Worm (Caenorhabditis elegans) whole organism, early embryonic: ENCODE data around the gene T07F12.4.

Experiments
- B0310.2 ChIP-seq: sonication (generic microtip); optimal IDR thresholded peaks from 2 replicates; lab custom pipeline; 2016; ENCODE audit warnings: mild to moderate bottlenecking, missing genetic modification characterization, missing compliant biosample characterization
- F13C5.2 ChIP-seq: sonication (generic microtip); optimal IDR thresholded peaks from 2 replicates; lab custom pipeline; 2017; ENCODE audit warnings: mild to moderate bottlenecking, missing genetic modification characterization, inconsistent platforms, missing compliant biosample characterization
- aly-1 ChIP-seq: sonication (generic microtip); optimal IDR thresholded peaks from 2 replicates; lab custom pipeline; 2016; ENCODE audit warnings: missing genetic modification characterization, missing compliant biosample characterization
- ama-1 ChIP-seq: fragments of 150-350 bp; optimal IDR thresholded peaks from 2 replicates; lab custom pipeline; 2014
- ceh-13 ChIP-seq: fragments of 200-800 bp; sonication (Bioruptor generic); optimal IDR thresholded peaks from 2 replicates; lab custom pipeline; 2018; ENCODE audit warnings: mild to moderate bottlenecking, missing genetic modification characterization, missing compliant biosample characterization
- ceh-36 ChIP-seq: sonication (generic microtip); optimal IDR thresholded peaks from 2 replicates; lab custom pipeline; 2016; ENCODE audit warnings: missing genetic modification characterization, inconsistent platforms, missing compliant biosample characterization
- ets-7 ChIP-seq: sonication (generic microtip); optimal IDR thresholded peaks from 2 replicates; lab custom pipeline; 2016; ENCODE audit warnings: missing genotype, missing genetic modification characterization, missing compliant biosample characterization
- flt-1 ChIP-seq: fragments of 200-800 bp; sonication (Bioruptor generic); IDR thresholded peaks from 2 replicates; pipeline ENCODE4 v1.3.6; 2022; ENCODE audit warnings: missing genetic modification characterization, missing compliant biosample characterization
- hmbx-1 ChIP-seq: sonication (generic microtip); optimal IDR thresholded peaks from 2 replicates; lab custom pipeline; 2016; ENCODE audit warnings: mild to moderate bottlenecking, missing genetic modification characterization, missing compliant biosample characterization
- hmg-4 ChIP-seq: fragments of 200-800 bp; sonication (Bioruptor generic); optimal IDR thresholded peaks from 2 replicates; lab custom pipeline; 2018; ENCODE audit warnings: mild to moderate bottlenecking, missing genetic modification characterization, missing compliant biosample characterization
- hnd-1 ChIP-seq: sonication (generic microtip); optimal IDR thresholded peaks from 2 replicates; lab custom pipeline; 2016; ENCODE audit warnings: missing genetic modification characterization, missing compliant biosample characterization
- pes-1 ChIP-seq: fragments of 200-800 bp; sonication (Bioruptor generic); IDR thresholded peaks from 2 replicates; pipeline ENCODE4 v1.3.6; 2022; ENCODE audit warnings: missing genetic modification reagents, missing genetic modification characterization, missing compliant biosample characterization
- scrt-1 ChIP-seq: fragments of 200-800 bp; sonication (Bioruptor generic); IDR thresholded peaks from 2 replicates; pipeline ENCODE4 v1.3.6; 2022; ENCODE audit warnings: missing genetic modification characterization, missing compliant biosample characterization
- sea-1 ChIP-seq: fragments of 200-800 bp; sonication (Bioruptor generic); conservative IDR thresholded peaks from 2 replicates; pipeline ENCODE4 v1.3.6; 2022; ENCODE audit warnings: missing genetic modification characterization, missing compliant biosample characterization
- tbx-11 ChIP-seq: fragments of 200-800 bp; sonication (Bioruptor generic); IDR thresholded peaks from 2 replicates; pipeline ENCODE4 v1.3.6; 2022; ENCODE audit warnings: missing genetic modification characterization, missing compliant biosample characterization
- tbx-37 ChIP-seq: fragments of 200-800 bp; sonication (Bioruptor generic); conservative IDR thresholded peaks from 2 replicates; pipeline ENCODE4 v1.3.6; 2022; ENCODE audit warnings: missing genetic modification reagents, missing genetic modification characterization, missing compliant biosample characterization
- tra-4 ChIP-seq: sonication (generic microtip); optimal IDR thresholded peaks from 2 replicates; lab custom pipeline; 2017; ENCODE audit warnings: missing genetic modification characterization, missing compliant biosample characterization

T07F12.4 gene

DNA sequence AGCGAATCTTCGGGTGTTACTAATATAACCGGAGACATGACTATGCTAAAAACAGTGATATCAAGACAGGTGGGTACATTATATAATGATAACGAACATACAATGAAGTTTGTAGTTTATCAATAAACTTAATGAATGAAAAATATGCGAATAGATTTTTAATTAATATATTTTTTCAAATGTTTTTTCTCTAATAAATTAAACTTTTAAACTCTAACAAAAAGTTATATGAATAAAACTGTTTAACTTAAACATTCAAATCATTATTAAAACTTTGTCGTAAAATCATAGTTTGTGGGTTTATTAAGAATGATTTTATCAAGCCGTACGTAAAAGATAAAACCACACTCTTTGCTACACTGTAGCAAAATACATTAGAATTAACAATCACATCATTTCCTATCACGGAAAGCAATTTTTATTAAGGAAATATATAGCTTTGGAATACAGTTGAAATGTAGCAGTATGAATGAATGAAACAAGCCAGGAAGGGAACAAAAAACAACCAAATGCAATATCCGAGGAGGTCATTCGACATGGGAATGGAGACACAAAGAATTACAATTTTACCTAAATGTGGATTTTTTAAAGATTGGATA lies 20.4 kb upstream of the T07F12.4 start, which contains the start of gene K05B2.4:
K05B2.4 (minus strand) TSS at position 51 of the 599 bp plus-strand sequence.
- TF ChIP-seq sea-1 (GFP tag; lab: Robert Waterston, UW) (no peak), ama-1 (lab: Kevin White, UChicago) (no peak), F13C5.2 (tag; lab: Kevin White, UChicago) (no peak), hnd-1 (tag; lab: Kevin White, UChicago) (no peak), B0310.2 (no peak), ceh-36 (no peak), aly-1 (tag; lab: Kevin White, UChicago) (no peak), tbx-37 (GFP tag; lab: Robert Waterston, UW) (no peak), pes-1 (no peak), tra-4 (no peak), ceh-13 (GFP tag; lab: Kevin White, UChicago) (no peak), hmbx-1 (tag; lab: Kevin White, UChicago) (no peak), flt-1 (GFP tag; lab: Robert Waterston, UW) (no peak)

DNA sequence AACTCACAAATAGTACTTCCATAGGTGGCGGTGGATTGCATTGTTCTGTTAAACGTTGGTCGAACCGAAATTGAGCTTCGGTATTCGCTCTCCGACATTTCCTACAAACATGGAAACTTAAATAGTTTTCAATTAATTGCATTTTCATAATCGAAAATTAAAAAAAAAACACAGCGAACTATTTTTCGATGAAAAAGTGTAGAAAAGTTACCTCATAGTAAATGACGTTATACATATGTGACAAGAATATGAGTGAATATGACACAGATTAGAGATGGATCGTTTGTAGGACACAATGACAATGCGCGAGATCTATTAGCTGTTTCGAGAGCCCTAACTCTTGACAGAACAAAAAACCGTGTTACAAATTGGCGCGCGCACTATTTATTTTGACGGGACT lies 15.3 kb upstream of the T07F12.4 start, which contains the start of gene ifa-4:
ifa-4 (minus strand) TSS at position 101 of the 400 bp plus-strand sequence.
- TF ChIP-seq tra-4: no peak
- no peak for TF ChIP-seq tbx-37 (GFP tag; lab: Robert Waterston, UW)
- TF ChIP-seq ceh-13 (GFP tag; lab: Kevin White, UChicago): no peak
- TF ChIP-seq hmg-4 (GFP tag; lab: Kevin White, UChicago): no peak
- no peak for TF ChIP-seq F13C5.2 (tag; lab: Kevin White, UChicago)
- no peak for TF ChIP-seq flt-1 (GFP tag; lab: Robert Waterston, UW)
- TF ChIP-seq ama-1 (lab: Kevin White, UChicago): no peak
- no peak for TF ChIP-seq hmbx-1 (tag; lab: Kevin White, UChicago)
- no peak for TF ChIP-seq B0310.2
- no peak for TF ChIP-seq ets-7 (tag; lab: Kevin White, UChicago)
- TF ChIP-seq ceh-36: no peak
- no peak for TF ChIP-seq sea-1 (GFP tag; lab: Robert Waterston, UW)
- no peak for TF ChIP-seq tbx-11 (GFP tag; lab: Robert Waterston, UW)
- TF ChIP-seq pes-1: no peak
- no peak for TF ChIP-seq scrt-1 (GFP tag; lab: Robert Waterston, UW)

DNA sequence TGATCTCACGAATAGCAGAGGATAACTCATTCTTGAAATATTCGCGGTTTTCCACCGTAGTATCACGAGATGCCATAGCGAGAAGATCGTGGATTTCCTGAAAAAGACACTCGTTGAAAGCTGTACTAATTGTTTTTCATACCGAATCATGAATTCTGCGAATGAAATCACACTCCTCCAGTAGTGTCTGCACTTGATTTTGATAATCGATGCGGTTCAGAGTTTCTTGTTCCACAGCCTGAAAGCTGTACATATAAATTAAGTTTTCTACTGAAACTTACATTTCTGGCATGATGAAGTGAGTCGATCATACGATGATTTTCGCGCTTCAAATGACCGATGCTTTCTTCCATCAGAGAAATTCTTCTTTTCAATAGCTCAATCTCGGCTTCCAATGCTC lies 13.8 kb upstream of the T07F12.4 start:
- no peak for TF ChIP-seq ceh-36

ce11 chrX:4911287-4911876 lies 10.8 kb upstream of the T07F12.4 start:
- TF ChIP-seq tbx-11 (GFP tag; lab: Robert Waterston, UW): no peak
- no peak for TF ChIP-seq ama-1 (lab: Kevin White, UChicago)
- no peak for TF ChIP-seq sea-1 (GFP tag; lab: Robert Waterston, UW)

- TF ChIP-seq tbx-37 (GFP tag; lab: Robert Waterston, UW): no peak
- TF ChIP-seq hmg-4 (GFP tag; lab: Kevin White, UChicago): no peak
Measured at ce11 chrX:4905804-4906203, 5.2 kb upstream of the T07F12.4 start, which contains the start of gene K05B2.2. TSS of gene K05B2.2 (plus strand) at chrX:4906081.

DNA sequence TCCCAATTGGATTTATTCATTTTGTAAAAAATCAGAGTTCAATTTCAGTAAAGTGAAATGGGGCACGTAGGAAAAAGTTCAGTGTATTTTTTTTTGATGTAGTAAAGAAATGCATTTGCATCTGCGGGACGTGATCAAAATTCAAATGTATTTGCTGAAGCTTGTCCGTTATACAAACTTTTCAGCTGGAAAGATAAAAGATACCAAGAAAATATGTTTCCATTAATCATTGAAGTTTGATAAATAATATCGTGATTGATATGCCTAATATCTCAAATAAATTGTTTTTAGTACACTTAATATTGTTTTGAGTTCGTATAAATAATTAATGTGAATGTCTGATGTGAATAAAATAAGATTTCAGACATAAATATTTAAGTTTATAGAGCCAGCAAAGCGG lies 1.8 kb upstream of the T07F12.4 start:
- TF ChIP-seq scrt-1 (GFP tag; lab: Robert Waterston, UW) (no peak), F13C5.2 (tag; lab: Kevin White, UChicago) (no peak)

ce11 chrX:4901974-4902373 lies 1.4 kb upstream of the T07F12.4 start:
- no peak for TF ChIP-seq tra-4
- no peak for TF ChIP-seq pes-1
- TF ChIP-seq ama-1 (lab: Kevin White, UChicago): no peak
- TF ChIP-seq ceh-36: no peak
- TF ChIP-seq hmbx-1 (tag; lab: Kevin White, UChicago): no peak
- no peak for TF ChIP-seq aly-1 (tag; lab: Kevin White, UChicago)
- no peak for TF ChIP-seq ceh-13 (GFP tag; lab: Kevin White, UChicago)
- no peak for TF ChIP-seq sea-1 (GFP tag; lab: Robert Waterston, UW)
- no peak for TF ChIP-seq tbx-11 (GFP tag; lab: Robert Waterston, UW)
- TF ChIP-seq tbx-37 (GFP tag; lab: Robert Waterston, UW): no peak
- TF ChIP-seq hnd-1 (tag; lab: Kevin White, UChicago): no peak
- no peak for TF ChIP-seq scrt-1 (GFP tag; lab: Robert Waterston, UW)
- TF ChIP-seq flt-1 (GFP tag; lab: Robert Waterston, UW): no peak
- TF ChIP-seq F13C5.2 (tag; lab: Kevin White, UChicago): no peak
- no peak for TF ChIP-seq hmg-4 (GFP tag; lab: Kevin White, UChicago)

ce11 chrX:4899623-4900022 lies 991 bp downstream of the T07F12.4 start:
- TF ChIP-seq hmg-4 (GFP tag; lab: Kevin White, UChicago) (peak; percentile 37), hnd-1 (tag; lab: Kevin White, UChicago) (no peak)

DNA sequence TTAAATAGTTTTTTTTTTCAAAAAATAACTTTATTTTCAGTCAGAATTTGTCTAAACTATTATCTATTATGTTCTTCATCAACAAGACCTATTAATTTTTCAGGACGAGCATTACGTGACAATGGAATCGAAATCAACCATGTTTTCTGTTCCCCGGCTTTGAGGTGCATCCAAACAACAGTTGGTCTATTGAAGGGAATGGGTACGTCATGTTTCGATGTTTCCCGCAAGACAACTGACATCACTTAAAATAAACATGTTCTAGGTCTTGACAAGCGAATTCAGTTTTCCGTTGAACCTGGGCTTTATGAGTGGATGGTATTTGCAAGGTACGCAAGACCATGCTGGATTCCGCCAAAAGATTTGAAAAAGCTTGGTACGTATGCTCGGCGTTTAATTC lies 5.4 kb downstream of the T07F12.4 start:
- TF ChIP-seq ceh-36: no peak
- no peak for TF ChIP-seq ama-1 (lab: Kevin White, UChicago)
- no peak for TF ChIP-seq ceh-13 (GFP tag; lab: Kevin White, UChicago)
- no peak for TF ChIP-seq ets-7 (tag; lab: Kevin White, UChicago)
- TF ChIP-seq hmbx-1 (tag; lab: Kevin White, UChicago): no peak
- TF ChIP-seq hnd-1 (tag; lab: Kevin White, UChicago): no peak
- TF ChIP-seq flt-1 (GFP tag; lab: Robert Waterston, UW): no peak
- no peak for TF ChIP-seq sea-1 (GFP tag; lab: Robert Waterston, UW)
- no peak for TF ChIP-seq tra-4
- no peak for TF ChIP-seq F13C5.2 (tag; lab: Kevin White, UChicago)
- TF ChIP-seq aly-1 (tag; lab: Kevin White, UChicago): no peak
- no peak for TF ChIP-seq tbx-11 (GFP tag; lab: Robert Waterston, UW)
- TF ChIP-seq scrt-1 (GFP tag; lab: Robert Waterston, UW): no peak
- TF ChIP-seq B0310.2: no peak
- no peak for TF ChIP-seq hmg-4 (GFP tag; lab: Kevin White, UChicago)
- no peak for TF ChIP-seq tbx-37 (GFP tag; lab: Robert Waterston, UW)
- TF ChIP-seq pes-1: no peak
